Worm (Caenorhabditis elegans): ENCODE measurements around the gene C25F9.14.

ce11 chrV:19405276-19405815 is 30.9 kb upstream of the C25F9.14 start, which contains the start of the genes C25F9.6 and C25F9.10:
- no peak for TF ChIP-seq F39B2.1 (GFP tag; IDR thresholded peaks at IDR 0.05)
- TF ChIP-seq madf-3 (GFP tag; IDR thresholded peaks at IDR 0.05), result no peak
